Worm (Caenorhabditis elegans) whole organism, L4/young adult: Measurements from ENCODE around the gene deg-3.

Experiments
- W03F9.2 ChIP-seq: fragments of 150-350 bp; optimal IDR thresholded peaks from 2 replicates; lab custom pipeline; 2014; ENCODE audit warnings: missing biosample characterization, missing genetic modification characterization
- dao-5 ChIP-seq: sonication (generic microtip); optimal IDR thresholded peaks from 2 replicates; lab custom pipeline; 2016; ENCODE audit warnings: missing genotype, missing genetic modification characterization, moderate library complexity, missing compliant biosample characterization
- him-1 ChIP-seq: sonication (generic microtip); optimal IDR thresholded peaks from 2 replicates; lab custom pipeline; 2016; ENCODE audit warnings: missing genotype, missing genetic modification reagents, missing genetic modification characterization, missing compliant biosample characterization

Gene deg-3

ce11 chrV:11386428-11386827 lies 28.5 kb downstream of the deg-3 start, which contains the start of gene F55C10.4:
F55C10.4 (plus strand) TSS chrV:11386728.
- TF ChIP-seq W03F9.2 (tag; lab: Kevin White, UChicago) (no peak), him-1 (tag; lab: Kevin White, UChicago) (no peak), dao-5 (tag; lab: Kevin White, UChicago) (no peak)

ce11 chrV:11385060-11385459 lies 29.9 kb downstream of the deg-3 start, which contains the start of gene col-154:
col-154 (plus strand) TSS chrV:11385360.
- TF ChIP-seq him-1 (tag; lab: Kevin White, UChicago) (no peak), dao-5 (tag; lab: Kevin White, UChicago) (no peak), W03F9.2 (tag; lab: Kevin White, UChicago) (no peak)

ce11 chrV:11383032-11383431 lies 31.9 kb downstream of the deg-3 start, which contains the start of gene F55C10.5:
F55C10.5 (plus strand) TSS chrV:11383105.
- TF ChIP-seq dao-5 (tag; lab: Kevin White, UChicago) (no peak), him-1 (tag; lab: Kevin White, UChicago) (no peak), W03F9.2 (tag; lab: Kevin White, UChicago) (no peak)

ce11 chrV:11380571-11380970 lies 34.4 kb downstream of the deg-3 start:
- TF ChIP-seq W03F9.2 (tag; lab: Kevin White, UChicago): no peak
- no peak for TF ChIP-seq him-1 (tag; lab: Kevin White, UChicago)
- no peak for TF ChIP-seq dao-5 (tag; lab: Kevin White, UChicago)

ce11 chrV:11379341-11379740 lies 35.6 kb downstream of the deg-3 start:
- TF ChIP-seq dao-5 (tag; lab: Kevin White, UChicago) (no peak), him-1 (tag; lab: Kevin White, UChicago) (no peak), W03F9.2 (tag; lab: Kevin White, UChicago) (no peak)

- TF ChIP-seq W03F9.2 (tag; lab: Kevin White, UChicago) (no peak), him-1 (tag; lab: Kevin White, UChicago) (peak; percentile 79), dao-5 (tag; lab: Kevin White, UChicago) (no peak)
Measured at ce11 chrV:11375150-11375792, 39.7 kb downstream of the deg-3 start, which contains the start of gene cnb-1. cnb-1 (plus strand) TSS chrV:11375742.

- TF ChIP-seq him-1 (tag; lab: Kevin White, UChicago) (no peak), W03F9.2 (tag; lab: Kevin White, UChicago) (no peak), dao-5 (tag; lab: Kevin White, UChicago) (no peak)
Measured at ce11 chrV:11373918-11374317, 41.0 kb downstream of the deg-3 start.

ce11 chrV:11372284-11372878 lies 42.6 kb downstream of the deg-3 start:
- TF ChIP-seq dao-5 (tag; lab: Kevin White, UChicago): no peak
- no peak for TF ChIP-seq him-1 (tag; lab: Kevin White, UChicago)
- no peak for TF ChIP-seq W03F9.2 (tag; lab: Kevin White, UChicago)

ce11 chrV:11366129-11366528 lies 48.8 kb downstream of the deg-3 start, which contains the start of gene dop-5:
dop-5 (minus strand) TSS chrV:11366229.
- TF ChIP-seq dao-5 (tag; lab: Kevin White, UChicago): no peak
- no peak for TF ChIP-seq W03F9.2 (tag; lab: Kevin White, UChicago)
- no peak for TF ChIP-seq him-1 (tag; lab: Kevin White, UChicago)

- TF ChIP-seq him-1 (tag; lab: Kevin White, UChicago) (no peak), dao-5 (tag; lab: Kevin White, UChicago) (no peak), W03F9.2 (tag; lab: Kevin White, UChicago) (no peak)
Measured at ce11 chrV:11363575-11363974, 51.4 kb downstream of the deg-3 start.
